Worm (Caenorhabditis elegans) whole organism, midembryonic: ENCODE data around the gene C05C10.2.

Source experiments
- cog-1 ChIP-seq: sonication (generic microtip); optimal IDR thresholded peaks from 2 replicates; lab custom pipeline; 2016; ENCODE audit warnings: missing genetic modification characterization, missing compliant biosample characterization
- flt-1 ChIP-seq: fragments of 200-800 bp; sonication (Bioruptor generic); IDR thresholded peaks from 2 replicates; pipeline ENCODE4 v1.3.6; 2022; ENCODE audit warnings: missing genetic modification characterization, missing compliant biosample characterization
- klf-2 ChIP-seq: fragments of 200-800 bp; sonication (Bioruptor generic); conservative IDR thresholded peaks from 2 replicates; pipeline ENCODE4 v1.3.6; 2022; ENCODE audit warnings: missing genetic modification reagents, missing genetic modification characterization, missing compliant biosample characterization
- med-1 ChIP-seq: sonication (generic microtip); optimal IDR thresholded peaks from 2 replicates; lab custom pipeline; 2017; ENCODE audit warnings: missing genetic modification characterization, mild to moderate bottlenecking, missing compliant biosample characterization, antibody characterized with exemption, missing genetic modification reagents; ENCODE audit not compliant: insufficient read depth
- ref-1 ChIP-seq: fragments of 200-800 bp; sonication (Bioruptor generic); conservative IDR thresholded peaks from 2 replicates; pipeline ENCODE4 v1.3.6; 2022; ENCODE audit warnings: missing genetic modification reagents, missing genetic modification characterization, missing compliant biosample characterization
- tab-1 ChIP-seq: fragments of 200-800 bp; sonication (Bioruptor generic); IDR thresholded peaks from 2 replicates; pipeline ENCODE4 v1.3.6; 2022; ENCODE audit warnings: missing genetic modification characterization, missing compliant biosample characterization
- ztf-23 ChIP-seq: fragments of 200-800 bp; sonication (Bioruptor generic); IDR thresholded peaks from 2 replicates; pipeline ENCODE4 v1.3.6; 2022; ENCODE audit warnings: missing genetic modification reagents, missing genetic modification characterization, missing compliant biosample characterization
- ztf-29 ChIP-seq: fragments of 200-800 bp; sonication (Bioruptor generic); IDR thresholded peaks from 2 replicates; pipeline ENCODE4 v1.3.6; 2022; ENCODE audit warnings: missing genetic modification reagents, missing genetic modification characterization, missing compliant biosample characterization

- TF ChIP-seq med-1 (GFP tag; lab: Kevin White, UChicago) (no peak), tab-1 (GFP tag; lab: Robert Waterston, UW) (no peak), flt-1 (GFP tag; lab: Robert Waterston, UW) (no peak), ztf-29 (GFP tag; lab: Robert Waterston, UW) (no peak), klf-2 (GFP tag; lab: Robert Waterston, UW) (no peak), ztf-23 (GFP tag; lab: Robert Waterston, UW) (no peak), ref-1 (GFP tag; lab: Robert Waterston, UW) (no peak), cog-1 (tag; lab: Kevin White, UChicago) (no peak)
Measured at ce11 chrII:9937611-9938010, 15.6 kb downstream of the C05C10.2 start.
